Fruit fly (Drosophila melanogaster) whole organism, embryonic: ENCODE data around the gene frtz.

Experiments
- Asciz ChIP-seq: fragments of 200-800 bp; sonication (Bioruptor generic); optimal IDR thresholded peaks from 2 replicates; lab custom pipeline; 2017; ENCODE audit warnings: missing biosample characterization, mild to moderate bottlenecking, missing genetic modification characterization, missing genetic modification reagents
- Awh ChIP-seq: fragments of 200-800 bp; sonication (Bioruptor generic); IDR thresholded peaks from 2 replicates; pipeline ENCODE4, ENCODE4 v1.3.6; 2022; ENCODE audit warnings: missing biosample characterization, missing genetic modification characterization
- Blimp-1 ChIP-seq: fragments of 200-800 bp; sonication (Bioruptor generic); optimal IDR thresholded peaks from 3 replicates; lab custom pipeline; 2018; ENCODE audit warnings: missing biosample characterization, missing genetic modification characterization, mild to moderate bottlenecking, moderate library complexity, missing genetic modification reagents
- CG10209 ChIP-seq: fragments of 200-800 bp; sonication (Bioruptor generic); optimal IDR thresholded peaks from 3 replicates; lab custom pipeline; 2017; ENCODE audit warnings: missing biosample characterization, mild to moderate bottlenecking, missing genetic modification characterization, missing genetic modification reagents
- CG1024 ChIP-seq: fragments of 200-800 bp; sonication (Bioruptor generic); IDR thresholded peaks from 2 replicates; pipeline ENCODE4 v1.3.6; 2022; ENCODE audit warnings: missing biosample characterization, missing genetic modification characterization
- CG11093 ChIP-seq: fragments of 200-800 bp; sonication (Bioruptor generic); IDR thresholded peaks from 3 replicates; pipeline ENCODE4 v1.3.6; 2022; ENCODE audit warnings: missing biosample characterization, missing genetic modification characterization
- CG11696 ChIP-seq: fragments of 200-800 bp; sonication (Bioruptor generic); IDR thresholded peaks from 2 replicates; pipeline ENCODE4 v1.3.6; 2022; ENCODE audit warnings: missing biosample characterization, missing genetic modification characterization
- CG13296 ChIP-seq: fragments of 200-800 bp; sonication (Bioruptor generic); optimal IDR thresholded peaks from 3 replicates; lab custom pipeline; 2018; ENCODE audit warnings: missing biosample characterization, mild to moderate bottlenecking, missing genetic modification characterization
- CG15269 ChIP-seq: fragments of 200-800 bp; sonication (Bioruptor generic); optimal IDR thresholded peaks from 2 replicates; lab custom pipeline; 2018; ENCODE audit warnings: missing biosample characterization, mild to moderate bottlenecking, missing genetic modification characterization, moderate library complexity
- CG17359 ChIP-seq: fragments of 200-800 bp; sonication (Bioruptor generic); optimal IDR thresholded peaks from 3 replicates; lab custom pipeline; 2018; ENCODE audit warnings: missing biosample characterization, mild to moderate bottlenecking, missing genetic modification characterization, moderate library complexity
- CG1792 ChIP-seq: fragments of 200-800 bp; sonication (Bioruptor generic); optimal IDR thresholded peaks from 2 replicates; lab custom pipeline; 2016; ENCODE audit warnings: missing biosample characterization, missing genetic modification characterization
- CG2678 ChIP-seq: fragments of 200-800 bp; sonication (Bioruptor generic); optimal IDR thresholded peaks from 3 replicates; lab custom pipeline; 2019; ENCODE audit warnings: missing biosample characterization, mild to moderate bottlenecking, missing genetic modification characterization, moderate library complexity
- CG30403 ChIP-seq: fragments of 200-800 bp; sonication (Bioruptor generic); optimal IDR thresholded peaks from 3 replicates; lab custom pipeline; 2016; ENCODE audit warnings: missing biosample characterization, missing genetic modification characterization
- CG32767 ChIP-seq: fragments of 200-800 bp; sonication (Bioruptor generic); IDR thresholded peaks from 2 replicates; pipeline ENCODE4 v1.3.6; 2022; ENCODE audit warnings: missing biosample characterization, missing genetic modification characterization
- CG3407 ChIP-seq: fragments of 200-800 bp; sonication (Bioruptor generic); optimal IDR thresholded peaks from 2 replicates; lab custom pipeline; 2018; ENCODE audit warnings: missing biosample characterization, mild to moderate bottlenecking, missing genetic modification characterization
- CG34376 ChIP-seq: fragments of 200-800 bp; sonication (Bioruptor generic); optimal IDR thresholded peaks from 2 replicates; lab custom pipeline; 2018; ENCODE audit warnings: missing biosample characterization, mild to moderate bottlenecking, missing genetic modification characterization
- CG43689 ChIP-seq: fragments of 200-800 bp; sonication (Bioruptor generic); IDR thresholded peaks from 2 replicates; pipeline ENCODE4 v1.3.6; 2022; ENCODE audit warnings: missing biosample characterization, missing genetic modification characterization
- CG4404 ChIP-seq: fragments of 200-800 bp; sonication (Bioruptor generic); IDR thresholded peaks from 2 replicates; pipeline ENCODE4 v1.3.6; 2022; ENCODE audit warnings: missing biosample characterization, missing genetic modification characterization
- CG5953 ChIP-seq: fragments of 200-800 bp; sonication (Bioruptor generic); IDR thresholded peaks from 2 replicates; pipeline ENCODE4 v1.3.6; 2022; ENCODE audit warnings: missing biosample characterization, missing genetic modification characterization
- CG9932 ChIP-seq: fragments of 200-800 bp; sonication (Bioruptor generic); IDR thresholded peaks from 2 replicates; pipeline ENCODE4 v1.3.6; 2022; ENCODE audit warnings: missing biosample characterization, missing genetic modification characterization
- D ChIP-seq, 2 experiments: fragments of 200-800 bp in 1 of 2; fragments of >200 bp in 1 of 2; sonication (Bioruptor generic) in 1 of 2; optimal IDR thresholded peaks; 2 replicates in 1 of 2; 3 replicates in 1 of 2; lab custom pipeline; 2017; ENCODE audit warnings: mild to moderate bottlenecking in 1 of 2, missing biosample characterization in 1 of 2, missing genetic modification characterization in 1 of 2, missing genetic modification reagents in 1 of 2
- Hmr ChIP-seq: fragments of 200-800 bp; sonication (Bioruptor generic); optimal IDR thresholded peaks from 3 replicates; lab custom pipeline; 2017; ENCODE audit warnings: mild to moderate bottlenecking, missing biosample characterization, missing genetic modification reagents, missing genetic modification characterization
- Med ChIP-seq: fragments of 200-800 bp; sonication (Bioruptor generic); peaks from one replicate; lab custom pipeline; 2016; ENCODE audit warnings: missing biosample characterization, missing genetic modification characterization, mild to moderate bottlenecking, inconsistent platforms, moderate library complexity
- Oaz ChIP-seq: fragments of 200-800 bp; sonication (Bioruptor generic); IDR thresholded peaks from 2 replicates; pipeline ENCODE4 v1.3.6; 2022; ENCODE audit warnings: missing biosample characterization, missing genetic modification characterization
- Sox100B ChIP-seq: fragments of 200-800 bp; sonication (Bioruptor generic); optimal IDR thresholded peaks from 3 replicates; lab custom pipeline; 2018; ENCODE audit warnings: missing biosample characterization, mild to moderate bottlenecking, missing genetic modification characterization
- Spps ChIP-seq: fragments of 200-800 bp; sonication (Bioruptor generic); optimal IDR thresholded peaks from 2 replicates; lab custom pipeline; 2018; ENCODE audit warnings: missing biosample characterization, mild to moderate bottlenecking, missing genetic modification characterization
- bsh ChIP-seq, 2 experiments: fragments of 200-800 bp; sonication (Bioruptor generic); optimal IDR thresholded peaks; 2 replicates each; lab custom pipeline; 2017 to 2018; ENCODE audit warnings: mild to moderate bottlenecking in 2 of 2, missing biosample characterization in 2 of 2, missing genetic modification characterization in 2 of 2, moderate library complexity in 1 of 2
- chinmo ChIP-seq: fragments of 200-800 bp; sonication (Bioruptor generic); IDR thresholded peaks from 4 replicates; pipeline ENCODE4 v1.3.6; 2022; ENCODE audit warnings: missing biosample characterization, missing genetic modification characterization; ENCODE audit not compliant: partially characterized antibody
- gem ChIP-seq: fragments of 200-800 bp; sonication (Bioruptor generic); optimal IDR thresholded peaks from 2 replicates; lab custom pipeline; 2019; ENCODE audit warnings: missing biosample characterization, mild to moderate bottlenecking, missing genetic modification characterization, moderate library complexity
- hkb ChIP-seq, 2 experiments: fragments of 200-800 bp in 1 of 2; fragments of >200 bp in 1 of 2; sonication (Bioruptor generic) in 1 of 2; IDR thresholded peaks in 1 of 2; optimal IDR thresholded peaks in 1 of 2; 2 replicates each; pipeline versions ENCODE4 v1.3.6 to Lab custom; 2017 to 2022; ENCODE audit warnings: missing biosample characterization in 1 of 2, missing genetic modification characterization in 1 of 2
- kni ChIP-seq: fragments of 200-800 bp; sonication (Bioruptor generic); optimal IDR thresholded peaks from 3 replicates; lab custom pipeline; 2017; ENCODE audit warnings: mild to moderate bottlenecking, missing biosample characterization, missing genetic modification reagents, missing genetic modification characterization
- lab ChIP-seq: fragments of 200-800 bp; sonication (Bioruptor generic); optimal IDR thresholded peaks from 3 replicates; lab custom pipeline; 2017; ENCODE audit warnings: missing biosample characterization, missing genetic modification characterization, mild to moderate bottlenecking, moderate library complexity, missing genetic modification reagents
- lola ChIP-seq, 3 experiments: fragments of >200 bp in 2 of 3; fragments of 200-800 bp in 1 of 3; sonication (Bioruptor generic) in 1 of 3; optimal IDR thresholded peaks; 2 replicates each; lab custom pipeline; 2017 to 2019; ENCODE audit warnings: missing biosample characterization in 3 of 3, missing genetic modification characterization in 3 of 3, mild to moderate bottlenecking in 1 of 3, moderate library complexity in 1 of 3
- mirr ChIP-seq: fragments of 200-800 bp; sonication (Bioruptor generic); optimal IDR thresholded peaks from 3 replicates; lab custom pipeline; 2018; ENCODE audit warnings: missing biosample characterization, mild to moderate bottlenecking, missing genetic modification characterization
- oc ChIP-seq: fragments of 200-800 bp; sonication (Bioruptor generic); optimal IDR thresholded peaks from 2 replicates; lab custom pipeline; 2018; ENCODE audit warnings: missing biosample characterization, mild to moderate bottlenecking, missing genetic modification characterization, moderate library complexity
- otp ChIP-seq: fragments of 200-800 bp; sonication (Bioruptor generic); IDR thresholded peaks from 3 replicates; pipeline ENCODE4, ENCODE4 v1.3.6; 2022; ENCODE audit warnings: missing biosample characterization, missing genetic modification characterization
- pan ChIP-seq, 4 experiments: fragments of >200 bp in 3 of 4; fragments of 200-800 bp in 1 of 4; sonication (Bioruptor generic) in 1 of 4; optimal IDR thresholded peaks in 3 of 4; IDR thresholded peaks in 1 of 4; 2 replicates each; pipeline versions ENCODE4 v1.3.6 to Lab custom; 2017 to 2022; ENCODE audit warnings: missing biosample characterization in 2 of 4, missing genetic modification characterization in 2 of 4, mixed read lengths in 1 of 4
- sens ChIP-seq: fragments of 200-800 bp; sonication (Bioruptor generic); peaks from one replicate; lab custom pipeline; 2016; ENCODE audit warnings: missing biosample characterization, missing genetic modification characterization
- seq ChIP-seq: fragments of 200-800 bp; sonication (Bioruptor generic); IDR thresholded peaks from 2 replicates; pipeline ENCODE4 v1.3.6; 2022; ENCODE audit warnings: missing biosample characterization, missing genetic modification characterization
- sob ChIP-seq: fragments of 200-800 bp; sonication (Bioruptor generic); IDR thresholded peaks from 2 replicates; pipeline ENCODE4 v1.3.6; 2022; ENCODE audit warnings: missing biosample characterization, missing genetic modification characterization
- sr ChIP-seq: fragments of 200-800 bp; sonication (Bioruptor generic); IDR thresholded peaks from 3 replicates; pipeline ENCODE4 v1.3.6; 2022; ENCODE audit warnings: missing biosample characterization, missing genetic modification characterization
- stc ChIP-seq: fragments of 200-800 bp; sonication (Bioruptor generic); IDR thresholded peaks from 2 replicates; pipeline ENCODE4 v1.3.6; 2022; ENCODE audit warnings: missing biosample characterization, missing genetic modification characterization
- z ChIP-seq: fragments of 200-800 bp; sonication (Bioruptor generic); IDR thresholded peaks from 3 replicates; pipeline ENCODE4 v1.3.6; 2022; ENCODE audit warnings: missing biosample characterization, missing genetic modification characterization

Gene frtz

dm6 chr2L:1748410-1748809, 32.8 kb upstream of the frtz start:
- no peak for TF ChIP-seq Asciz (GFP tag; lab: Kevin White, UChicago)
- 0 out of 4 replicates have a peak, but pooled peaks have one; percentile 59 for TF ChIP-seq chinmo (GFP tag; lab: Robert Waterston, UW)

dm6 chr2L:1743800-1744199, 28.1 kb upstream of the frtz start:
- no peak for TF ChIP-seq CG30403
- TF ChIP-seq CG34376 (GFP tag; lab: Kevin White, UChicago), result peak; percentile 31
- no peak for TF ChIP-seq CG43689 (GFP tag; lab: Robert Waterston, UW)
- TF ChIP-seq, all 482 proteins: peak for 1

DNA sequence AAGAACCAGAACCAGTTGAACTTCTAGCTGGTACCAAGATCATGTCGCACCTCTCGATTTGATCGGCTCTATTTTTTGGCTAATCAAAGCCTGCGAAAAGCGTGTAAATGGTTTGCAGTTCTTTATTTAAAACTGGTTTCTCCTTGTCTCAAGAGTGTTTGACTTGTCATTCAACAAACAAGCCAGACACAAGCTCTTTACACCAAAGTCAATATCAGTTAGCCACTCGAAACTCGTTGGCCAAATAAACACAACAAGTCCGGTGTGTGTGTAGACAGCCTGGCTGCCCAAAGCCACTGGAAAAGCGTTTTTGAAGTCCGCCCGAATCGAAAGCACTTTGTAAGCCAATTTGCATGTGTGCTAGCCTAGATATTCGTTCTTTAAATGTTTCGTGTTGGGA, 24.4 kb upstream of the frtz start:
- TF ChIP-seq CG2678, result peak; percentile 35
- TF ChIP-seq CG5953 (GFP tag; lab: Robert Waterston, UW), result no peak
- peak; percentile 46; the same call in 1 of the 2 replicates for TF ChIP-seq seq (GFP tag; lab: Robert Waterston, UW)
- no peak for TF ChIP-seq Spps
- TF ChIP-seq sr (GFP tag; lab: Robert Waterston, UW), result 0 out of 3 replicates have a peak, but pooled peaks have one; percentile 5
- no peak for TF ChIP-seq CG4404 (GFP tag; lab: Robert Waterston, UW)
- no peak for TF ChIP-seq CG11093 (GFP tag; lab: Robert Waterston, UW)
- TF ChIP-seq z (GFP tag; lab: Robert Waterston, UW), result 0 out of 3 replicates have a peak, but pooled peaks have one; percentile 7
- TF ChIP-seq otp, result 0 out of 3 replicates have a peak, but pooled peaks have one; percentile 22
- TF ChIP-seq bsh (GFP tag; optimal IDR thresholded peaks at IDR 0.05; lab: Kevin White, UChicago), result peak in 1 of 2 experiments; percentile 4
- peak; percentile 19 for TF ChIP-seq CG13296 (GFP tag; lab: Kevin White, UChicago)
- no peak for TF ChIP-seq Oaz (GFP tag; lab: Robert Waterston, UW)
- TF ChIP-seq lola (GFP tag; optimal IDR thresholded peaks at IDR 0.05; lab: Kevin White, UChicago), result no peak
- TF ChIP-seq hkb (optimal IDR thresholded peaks at IDR 0.05; lab: Kevin White, UChicago), result no peak
- peak; percentile 14; the same call in 1 of the 2 replicates for TF ChIP-seq hkb (GFP tag; IDR thresholded peaks at IDR 0.05; lab: Robert Waterston, UW)
- 0 out of 2 replicates have a peak, but pooled peaks have one; percentile 46 for TF ChIP-seq CG11696 (GFP tag; lab: Robert Waterston, UW)
- peak; percentile 12 for TF ChIP-seq gem (tag; lab: Kevin White, UChicago)
- peak; percentile 11 for TF ChIP-seq Blimp-1 (GFP tag; lab: Kevin White, UChicago)
- TF ChIP-seq CG15269 (tag; lab: Kevin White, UChicago), result peak; percentile 30
- peak; percentile 55; the same call in 1 of the 2 replicates for TF ChIP-seq Awh (GFP tag; lab: Robert Waterston, UW)
- peak; percentile 78 for TF ChIP-seq Med (GFP tag; lab: Kevin White, UChicago)
- TF ChIP-seq D (optimal IDR thresholded peaks at IDR 0.05; lab: Kevin White, UChicago), result no peak
- TF ChIP-seq D (GFP tag; optimal IDR thresholded peaks at IDR 0.05; lab: Kevin White, UChicago), result no peak
- TF ChIP-seq CG17359 (tag; lab: Kevin White, UChicago), result peak; percentile 6
- TF ChIP-seq lab (GFP tag; lab: Kevin White, UChicago), result peak; percentile 62
- no peak for TF ChIP-seq pan (optimal IDR thresholded peaks at IDR 0.05; lab: Kevin White, UChicago)
- TF ChIP-seq pan (GFP tag; optimal IDR thresholded peaks at IDR 0.05 in 1 of 2, IDR thresholded peaks at IDR 0.05 in 1 of 2), result peak in 1 of 2 experiments; percentile 37
- TF ChIP-seq Hmr, result peak; percentile 8
- 0 out of 2 replicates have a peak, but pooled peaks have one; percentile 35 for TF ChIP-seq CG32767 (GFP tag; lab: Robert Waterston, UW)
- TF ChIP-seq oc (tag; lab: Kevin White, UChicago), result no peak
- peak; percentile 56 for TF ChIP-seq stc (GFP tag; lab: Robert Waterston, UW)
- TF ChIP-seq mirr, result peak; percentile 53
- peak; percentile 3 for TF ChIP-seq Sox100B (GFP tag; lab: Kevin White, UChicago)
- no peak for TF ChIP-seq CG1024 (GFP tag; lab: Robert Waterston, UW)
- peak; percentile 10 for TF ChIP-seq sens (GFP tag; lab: Kevin White, UChicago)
- peak; percentile 18 for TF ChIP-seq CG3407 (GFP tag; lab: Kevin White, UChicago)
- no peak for TF ChIP-seq CG1792
- 0 out of 4 replicates have a peak, but pooled peaks have one; percentile 5 for TF ChIP-seq chinmo (GFP tag; lab: Robert Waterston, UW)
- peak; percentile 16 for TF ChIP-seq CG10209
- TF ChIP-seq kni (GFP tag; lab: Kevin White, UChicago), result peak; percentile 39
- peak; percentile 13; the same call in 1 of the 2 replicates for TF ChIP-seq CG9932 (GFP tag; lab: Robert Waterston, UW)
- TF ChIP-seq sob (GFP tag; lab: Robert Waterston, UW), result peak; percentile 46; the same call in 1 of the 2 replicates
